Worm (Caenorhabditis elegans) whole organism, L4 larva: ENCODE measurements around the gene pro-3.
A peak's percentile ranks its signal among the peaks of the same experiment; 100 is the strongest.

Source experiments
- D1046.2 ChIP-seq: fragments of 200-800 bp; sonication (Bioruptor generic); IDR thresholded peaks from 2 replicates; pipeline ENCODE4 v1.3.6; 2022; ENCODE audit warnings: missing genetic modification characterization, missing compliant biosample characterization
- F10B5.3 ChIP-seq: sonication (generic microtip); optimal IDR thresholded peaks from 2 replicates; lab custom pipeline; 2016; ENCODE audit warnings: mild to moderate bottlenecking, missing genetic modification characterization, missing compliant biosample characterization
- F49E8.2 ChIP-seq: sonication (generic microtip); optimal IDR thresholded peaks from 2 replicates; lab custom pipeline; 2016; ENCODE audit warnings: missing compliant biosample characterization, mild to moderate bottlenecking, missing genetic modification characterization, borderline replicate concordance
- Y48G9A.11 ChIP-seq: fragments of 200-800 bp; sonication (Bioruptor generic); IDR thresholded peaks from 2 replicates; pipeline ENCODE4 v1.3.6; 2022; ENCODE audit warnings: missing genetic modification reagents, missing genetic modification characterization, missing compliant biosample characterization
- ZK337.2 ChIP-seq: fragments of 200-800 bp; sonication (Bioruptor generic); IDR thresholded peaks from 2 replicates; pipeline ENCODE4 v1.3.6; 2022; ENCODE audit warnings: missing genetic modification reagents, missing genetic modification characterization, missing compliant biosample characterization
- ZK546.5 ChIP-seq, 2 experiments: sonication (generic microtip); optimal IDR thresholded peaks; 2 replicates each; lab custom pipeline; 2017; ENCODE audit warnings: missing biosample characterization in 2 of 2, missing genetic modification characterization in 2 of 2
- aha-1 ChIP-seq: fragments of 150-350 bp; peaks from one replicate; lab custom pipeline; 2014; ENCODE audit warnings: missing biosample characterization, missing genetic modification characterization
- arid-1 ChIP-seq: fragments of 200-800 bp; sonication (Bioruptor generic); conservative IDR thresholded peaks from 2 replicates; pipeline ENCODE4 v1.3.6; 2022; ENCODE audit warnings: missing genetic modification reagents, missing genetic modification characterization, missing compliant biosample characterization
- ceh-44 ChIP-seq: fragments of 200-800 bp; sonication (Bioruptor generic); IDR thresholded peaks from 2 replicates; pipeline ENCODE4 v1.3.6; 2022; ENCODE audit warnings: missing genetic modification reagents, missing genetic modification characterization, missing compliant biosample characterization
- ceh-82 ChIP-seq: sonication (generic microtip); optimal IDR thresholded peaks from 2 replicates; lab custom pipeline; 2017; ENCODE audit warnings: missing biosample characterization, missing genetic modification characterization
- ctbp-1 ChIP-seq: fragments of 200-800 bp; sonication (Bioruptor generic); IDR thresholded peaks from 2 replicates; pipeline ENCODE4 v1.3.6; 2022; ENCODE audit warnings: missing genetic modification reagents, missing genetic modification characterization, missing compliant biosample characterization
- daf-19 ChIP-seq: fragments of 200-800 bp; sonication (Bioruptor generic); conservative IDR thresholded peaks from 2 replicates; pipeline ENCODE4 v1.3.6; 2022; ENCODE audit warnings: missing genetic modification characterization, missing compliant biosample characterization
- daf-8 ChIP-seq: fragments of 200-800 bp; sonication (Bioruptor generic); IDR thresholded peaks from 2 replicates; pipeline ENCODE4 v1.3.6; 2022; ENCODE audit warnings: missing genetic modification characterization, missing compliant biosample characterization
- dpl-1 ChIP-seq: fragments of 150-350 bp; optimal IDR thresholded peaks from 2 replicates; lab custom pipeline; 2014; ENCODE audit warnings: missing biosample characterization, missing genetic modification reagents, missing genetic modification characterization
- dve-1 ChIP-seq: sonication (generic microtip); optimal IDR thresholded peaks from 2 replicates; lab custom pipeline; 2017; ENCODE audit warnings: antibody characterized with exemption, mild to moderate bottlenecking, missing genetic modification characterization, missing compliant biosample characterization; ENCODE audit not compliant: insufficient read depth
- egl-27 ChIP-seq: sonication (generic microtip); optimal IDR thresholded peaks from 3 replicates; lab custom pipeline; 2017; ENCODE audit warnings: missing biosample characterization, missing genetic modification reagents, missing genetic modification characterization
- hif-1 ChIP-seq, 2 experiments: sonication (generic microtip); optimal IDR thresholded peaks; 2 replicates each; lab custom pipeline; 2016 to 2017; ENCODE audit warnings: missing compliant biosample characterization in 2 of 2, missing genetic modification characterization in 2 of 2, missing genetic modification reagents in 2 of 2, missing genotype in 2 of 2, mild to moderate bottlenecking in 1 of 2
- hlh-11 ChIP-seq: fragments of 200-800 bp; sonication (Bioruptor generic); optimal IDR thresholded peaks from 2 replicates; lab custom pipeline; 2018; ENCODE audit warnings: mild to moderate bottlenecking, missing genetic modification characterization, missing compliant biosample characterization
- hlh-30 ChIP-seq: sonication (generic microtip); optimal IDR thresholded peaks from 2 replicates; lab custom pipeline; 2017; ENCODE audit warnings: antibody characterized with exemption, mild to moderate bottlenecking, missing genetic modification characterization, missing compliant biosample characterization; ENCODE audit not compliant: insufficient read depth
- jun-1 ChIP-seq: fragments of 150-350 bp; optimal IDR thresholded peaks from 2 replicates; lab custom pipeline; 2014; ENCODE audit warnings: missing biosample characterization, missing genetic modification reagents, missing genetic modification characterization
- lin-13 ChIP-seq: fragments of 150-350 bp; optimal IDR thresholded peaks from 2 replicates; lab custom pipeline; 2014; ENCODE audit warnings: missing biosample characterization, missing genetic modification reagents, missing genetic modification characterization
- lin-15B ChIP-seq: fragments of 150-350 bp; sonication (generic microtip); optimal IDR thresholded peaks from 3 replicates; lab custom pipeline; 2014; ENCODE audit warnings: missing biosample characterization, missing genetic modification characterization
- lin-29 ChIP-seq: fragments of 200-800 bp; sonication (Bioruptor generic); IDR thresholded peaks from 2 replicates; pipeline ENCODE4 v1.3.6; 2022; ENCODE audit warnings: missing genetic modification reagents, missing genetic modification characterization, missing compliant biosample characterization
- lin-38 ChIP-seq: fragments of 200-800 bp; sonication (Bioruptor generic); IDR thresholded peaks from 2 replicates; pipeline ENCODE4 v1.3.6; 2022; ENCODE audit warnings: missing genetic modification reagents, missing genetic modification characterization, missing compliant biosample characterization
- lin-39 ChIP-seq: fragments of 150-350 bp; optimal IDR thresholded peaks from 2 replicates; lab custom pipeline; 2014; ENCODE audit warnings: missing biosample characterization, missing genetic modification reagents, missing genetic modification characterization
- madf-9 ChIP-seq: fragments of 200-800 bp; sonication (Bioruptor generic); conservative IDR thresholded peaks from 2 replicates; pipeline ENCODE4 v1.3.6; 2022; ENCODE audit warnings: missing genetic modification reagents, missing genetic modification characterization, missing compliant biosample characterization
- mdl-1 ChIP-seq, 2 experiments: fragments of 150-350 bp in 1 of 2; sonication (generic microtip) in 1 of 2; optimal IDR thresholded peaks; 2 replicates each; lab custom pipeline; 2014 to 2017; ENCODE audit warnings: missing biosample characterization in 2 of 2, missing genetic modification characterization in 2 of 2
- mes-2 ChIP-seq: sonication (generic microtip); optimal IDR thresholded peaks from 2 replicates; lab custom pipeline; 2016; ENCODE audit warnings: missing genotype, mild to moderate bottlenecking, missing genetic modification characterization, missing compliant biosample characterization; ENCODE audit not compliant: poor library complexity, severe bottlenecking
- nhr-10 ChIP-seq: fragments of 150-350 bp; optimal IDR thresholded peaks from 2 replicates; lab custom pipeline; 2014; ENCODE audit warnings: missing biosample characterization, missing genetic modification characterization
- nhr-102 ChIP-seq: sonication (generic microtip); optimal IDR thresholded peaks from 2 replicates; lab custom pipeline; 2016; ENCODE audit warnings: mild to moderate bottlenecking, missing genetic modification characterization, moderate library complexity, missing compliant biosample characterization
- nhr-11 ChIP-seq: fragments of 150-350 bp; optimal IDR thresholded peaks from 2 replicates; lab custom pipeline; 2014; ENCODE audit warnings: missing biosample characterization, missing genetic modification characterization
- nhr-237 ChIP-seq: sonication (generic microtip); optimal IDR thresholded peaks from 2 replicates; lab custom pipeline; 2017; ENCODE audit warnings: missing biosample characterization, missing genetic modification characterization
- nhr-25 ChIP-seq: sonication (generic microtip); optimal IDR thresholded peaks from 2 replicates; lab custom pipeline; 2017; ENCODE audit warnings: missing genetic modification characterization, mild to moderate bottlenecking, missing compliant biosample characterization, antibody characterized with exemption, moderate library complexity, borderline replicate concordance; ENCODE audit not compliant: insufficient read depth
- nhr-41 ChIP-seq: fragments of 200-800 bp; sonication (Bioruptor generic); IDR thresholded peaks from 2 replicates; pipeline ENCODE4 v1.3.6; 2022; ENCODE audit warnings: missing genetic modification reagents, missing genetic modification characterization, missing compliant biosample characterization
- nhr-6 ChIP-seq: fragments of 150-350 bp; optimal IDR thresholded peaks from 2 replicates; lab custom pipeline; 2014; ENCODE audit warnings: missing biosample characterization, missing genetic modification characterization
- nhr-76 ChIP-seq: fragments of 150-350 bp; optimal IDR thresholded peaks from 2 replicates; lab custom pipeline; 2014; ENCODE audit warnings: missing biosample characterization, missing genetic modification characterization
- nhr-77 ChIP-seq: fragments of 150-350 bp; optimal IDR thresholded peaks from 2 replicates; lab custom pipeline; 2014; ENCODE audit warnings: missing biosample characterization, missing genetic modification characterization
- pqm-1 ChIP-seq: sonication (generic microtip); optimal IDR thresholded peaks from 2 replicates; lab custom pipeline; 2017; ENCODE audit warnings: missing biosample characterization, missing genetic modification characterization
- set-16 ChIP-seq: fragments of 200-800 bp; sonication (Bioruptor generic); IDR thresholded peaks from 2 replicates; pipeline ENCODE4 v1.3.6; 2022; ENCODE audit warnings: missing genetic modification reagents, missing genetic modification characterization, missing compliant biosample characterization
- snpc-1.2 ChIP-seq: fragments of 200-800 bp; sonication (Bioruptor generic); IDR thresholded peaks from 2 replicates; pipeline ENCODE4 v1.3.6; 2022; ENCODE audit warnings: missing genetic modification reagents, missing genetic modification characterization, missing compliant biosample characterization
- snpc-4 ChIP-seq: fragments of 150-350 bp; optimal IDR thresholded peaks from 2 replicates; lab custom pipeline; 2014; ENCODE audit warnings: missing biosample characterization, missing genetic modification characterization
- spr-1 ChIP-seq: sonication (generic microtip); optimal IDR thresholded peaks from 2 replicates; lab custom pipeline; 2016; ENCODE audit warnings: mild to moderate bottlenecking, missing genetic modification characterization, missing compliant biosample characterization
- tag-97 ChIP-seq: fragments of 200-800 bp; sonication (Bioruptor generic); IDR thresholded peaks from 2 replicates; pipeline ENCODE4 v1.3.6; 2022; ENCODE audit warnings: missing genetic modification characterization, missing compliant biosample characterization
- unc-62 ChIP-seq, 3 experiments: fragments of 150-350 bp in 1 of 3; sonication (generic microtip); optimal IDR thresholded peaks in 2 of 3; peaks in 1 of 3; 1 replicate in 1 of 3; 2 replicates in 2 of 3; lab custom pipeline; 2014 to 2017; ENCODE audit warnings: missing biosample characterization in 3 of 3, missing genetic modification characterization in 3 of 3, missing genetic modification reagents in 3 of 3, missing genotype in 1 of 3
- zfp-2 ChIP-seq: sonication (generic microtip); optimal IDR thresholded peaks from 2 replicates; lab custom pipeline; 2016; ENCODE audit warnings: mild to moderate bottlenecking, missing genetic modification characterization, missing compliant biosample characterization
- zfp-3 ChIP-seq: fragments of 200-800 bp; sonication (Bioruptor generic); conservative IDR thresholded peaks from 2 replicates; pipeline ENCODE4 v1.3.6; 2022; ENCODE audit warnings: missing genetic modification reagents, missing genetic modification characterization, missing compliant biosample characterization
- zip-11 ChIP-seq: fragments of 200-800 bp; sonication (Bioruptor generic); IDR thresholded peaks from 2 replicates; pipeline ENCODE4 v1.3.6; 2022; ENCODE audit warnings: missing genetic modification characterization, missing compliant biosample characterization
- zip-2 ChIP-seq: fragments of 150-350 bp; optimal IDR thresholded peaks from 2 replicates; lab custom pipeline; 2014; ENCODE audit warnings: missing biosample characterization, missing genetic modification characterization
- ztf-11 ChIP-seq: fragments of 150-350 bp; optimal IDR thresholded peaks from 2 replicates; lab custom pipeline; 2014; ENCODE audit warnings: missing biosample characterization, missing genetic modification characterization

pro-3 gene

ce11 chrV:19118312-19118711, at the start of gene pro-3:
pro-3 (minus strand) TSS chrV:19118412.
- TF ChIP-seq nhr-10 (tag; lab: Kevin White, UChicago), result no peak
- no peak for TF ChIP-seq daf-8 (GFP tag; lab: Robert Waterston, UW)
- no peak for TF ChIP-seq lin-38 (GFP tag; lab: Robert Waterston, UW)
- no peak for TF ChIP-seq snpc-4
- no peak for TF ChIP-seq zfp-3 (GFP tag; lab: Robert Waterston, UW)
- TF ChIP-seq mes-2, result no peak
- no peak for TF ChIP-seq hif-1 (tag; optimal IDR thresholded peaks at IDR 0.05; lab: Kevin White, UChicago)
- no peak for TF ChIP-seq F49E8.2 (tag; lab: Kevin White, UChicago)
- TF ChIP-seq ztf-11 (tag; lab: Kevin White, UChicago), result no peak
- no peak for TF ChIP-seq nhr-11 (tag; lab: Kevin White, UChicago)
- no peak for TF ChIP-seq spr-1
- TF ChIP-seq D1046.2, result no peak
- TF ChIP-seq mdl-1 (tag; optimal IDR thresholded peaks at IDR 0.05; lab: Kevin White, UChicago), result no peak
- no peak for TF ChIP-seq lin-13 (GFP tag; lab: Kevin White, UChicago)
- no peak for TF ChIP-seq hlh-30 (tag; lab: Kevin White, UChicago)
- TF ChIP-seq nhr-237 (tag; lab: Kevin White, UChicago), result no peak

- TF ChIP-seq nhr-76 (no peak), aha-1 (tag; lab: Kevin White, UChicago) (peak; percentile 80), nhr-25 (tag; lab: Kevin White, UChicago) (no peak), madf-9 (GFP tag; lab: Robert Waterston, UW) (no peak; the same call in 1 of the 2 replicates), pqm-1 (tag; lab: Kevin White, UChicago) (peak; percentile 98), nhr-102 (peak; percentile 78), unc-62 (GFP tag; optimal IDR thresholded peaks at IDR 0.05 in 1 of 2; lab: Kevin White, UChicago) (no peak), unc-62 (tag; optimal IDR thresholded peaks at IDR 0.05; lab: Kevin White, UChicago) (no peak), mes-2 (peak; percentile 81), set-16 (no peak), zfp-3 (GFP tag; lab: Robert Waterston, UW) (no peak), dve-1 (tag; lab: Kevin White, UChicago) (peak; percentile 99), nhr-41 (GFP tag; lab: Robert Waterston, UW) (no peak), dpl-1 (GFP tag; lab: Kevin White, UChicago) (no peak), daf-19 (GFP tag; lab: Robert Waterston, UW) (no peak), arid-1 (no peak), egl-27 (tag; lab: Kevin White, UChicago) (no peak), nhr-77 (tag; lab: Kevin White, UChicago) (peak; percentile 93), Y48G9A.11 (GFP tag; lab: Robert Waterston, UW) (no peak), jun-1 (tag; lab: Kevin White, UChicago) (peak; percentile 48), nhr-10 (tag; lab: Kevin White, UChicago) (peak; percentile 65), hlh-11 (tag; lab: Kevin White, UChicago) (peak; percentile 90), ZK337.2 (no peak), zip-11 (GFP tag; lab: Robert Waterston, UW) (no peak), zip-2 (tag; lab: Kevin White, UChicago) (peak; percentile 13), ZK546.5 (tag; optimal IDR thresholded peaks at IDR 0.05; lab: Kevin White, UChicago) (no peak), tag-97 (GFP tag; lab: Robert Waterston, UW) (no peak), lin-15B (tag; lab: Kevin White, UChicago) (no peak), ceh-44 (GFP tag; lab: Robert Waterston, UW) (no peak), zfp-2 (no peak), ceh-82 (tag; lab: Kevin White, UChicago) (no peak), nhr-237 (tag; lab: Kevin White, UChicago) (no peak), lin-29 (GFP tag; lab: Robert Waterston, UW) (no peak), snpc-1.2 (GFP tag; lab: Robert Waterston, UW) (no peak), lin-39 (tag; lab: Kevin White, UChicago) (no peak), nhr-6 (tag; lab: Kevin White, UChicago) (peak; percentile 95), nhr-11 (tag; lab: Kevin White, UChicago) (no peak), ctbp-1 (GFP tag; lab: Robert Waterston, UW) (no peak), lin-38 (GFP tag; lab: Robert Waterston, UW) (peak; percentile 88), F10B5.3 (no peak)
Measured at ce11 chrV:19158664-19159063, 40.5 kb upstream of the pro-3 start, which contains the start of gene Y39B6A.5. Y39B6A.5 (minus strand) TSS chrV:19158877.
